Worm (Caenorhabditis elegans) whole organism, midembryonic: ENCODE data around the gene ent-1.

Experiments
- T22C8.4 ChIP-seq: fragments of 200-800 bp; sonication (Bioruptor generic); IDR thresholded peaks from 2 replicates; pipeline ENCODE4 v1.3.6; 2022; ENCODE audit warnings: missing genetic modification characterization, missing compliant biosample characterization
- cog-1 ChIP-seq: sonication (generic microtip); optimal IDR thresholded peaks from 2 replicates; lab custom pipeline; 2016; ENCODE audit warnings: missing genetic modification characterization, missing compliant biosample characterization
- flt-1 ChIP-seq: fragments of 200-800 bp; sonication (Bioruptor generic); IDR thresholded peaks from 2 replicates; pipeline ENCODE4 v1.3.6; 2022; ENCODE audit warnings: missing genetic modification characterization, missing compliant biosample characterization
- med-1 ChIP-seq: sonication (generic microtip); optimal IDR thresholded peaks from 2 replicates; lab custom pipeline; 2017; ENCODE audit warnings: missing genetic modification characterization, mild to moderate bottlenecking, missing compliant biosample characterization, antibody characterized with exemption, missing genetic modification reagents; ENCODE audit not compliant: insufficient read depth
- tab-1 ChIP-seq: fragments of 200-800 bp; sonication (Bioruptor generic); IDR thresholded peaks from 2 replicates; pipeline ENCODE4 v1.3.6; 2022; ENCODE audit warnings: missing genetic modification characterization, missing compliant biosample characterization
- ztf-23 ChIP-seq: fragments of 200-800 bp; sonication (Bioruptor generic); IDR thresholded peaks from 2 replicates; pipeline ENCODE4 v1.3.6; 2022; ENCODE audit warnings: missing genetic modification reagents, missing genetic modification characterization, missing compliant biosample characterization
- ztf-29 ChIP-seq: fragments of 200-800 bp; sonication (Bioruptor generic); IDR thresholded peaks from 2 replicates; pipeline ENCODE4 v1.3.6; 2022; ENCODE audit warnings: missing genetic modification reagents, missing genetic modification characterization, missing compliant biosample characterization

ce11 chrIV:11688018-11688417 lies 32.7 kb upstream of the ent-1 start, which contains the start of gene ZK792.5:
- TF ChIP-seq cog-1 (tag; lab: Kevin White, UChicago) (no peak), flt-1 (GFP tag; lab: Robert Waterston, UW) (no peak), ztf-23 (GFP tag; lab: Robert Waterston, UW) (no peak), ztf-29 (no peak), tab-1 (GFP tag; lab: Robert Waterston, UW) (no peak), med-1 (GFP tag; lab: Kevin White, UChicago) (no peak), T22C8.4 (GFP tag; lab: Robert Waterston, UW) (no peak)
